Fruit fly (Drosophila melanogaster) S2 (cell line): ENCODE data around the gene Catsup.

Experiments
- CG8478 ChIP-seq: fragments of >200 bp; optimal IDR thresholded peaks from 2 replicates; lab custom pipeline; 2018
- CTCF ChIP-seq, 2 experiments: fragments of >200 bp; optimal IDR thresholded peaks; 2 replicates each; lab custom pipeline; 2018

The Catsup gene

dm6 chr2L:19041590-19041989 lies at the start of gene Catsup:
TSS of gene Catsup (plus strand) at chr2L:19041862.
- TF ChIP-seq CG8478 (lab: Kevin White, UChicago) (no peak), CTCF (optimal IDR thresholded peaks at IDR 0.05; lab: Kevin White, UChicago) (no peak)

- no peak for TF ChIP-seq CTCF (optimal IDR thresholded peaks at IDR 0.05; lab: Kevin White, UChicago)
- TF ChIP-seq CG8478 (lab: Kevin White, UChicago): no peak
These were observed 49.5 kb upstream of the Catsup start, which contains the start of gene CG46465 for dm6 chr2L:18992196-18992595. TSS of gene CG46465 (plus strand) at chr2L:18992496.

dm6 chr2L:18995660-18996417 lies 45.8 kb upstream of the Catsup start, which contains the start of gene CG10650:
TSS of gene CG10650 (minus strand) at chr2L:18995934.
- TF ChIP-seq CG8478 (lab: Kevin White, UChicago) (no peak), CTCF (optimal IDR thresholded peaks at IDR 0.05; lab: Kevin White, UChicago) (no peak)

dm6 chr2L:18997148-18997547 lies 44.5 kb upstream of the Catsup start, which contains the start of gene CG31792:
TSS of gene CG31792 (plus strand) at chr2L:18997448.
- TF ChIP-seq CG8478 (lab: Kevin White, UChicago): no peak
- no peak for TF ChIP-seq CTCF (optimal IDR thresholded peaks at IDR 0.05; lab: Kevin White, UChicago)

DNA sequence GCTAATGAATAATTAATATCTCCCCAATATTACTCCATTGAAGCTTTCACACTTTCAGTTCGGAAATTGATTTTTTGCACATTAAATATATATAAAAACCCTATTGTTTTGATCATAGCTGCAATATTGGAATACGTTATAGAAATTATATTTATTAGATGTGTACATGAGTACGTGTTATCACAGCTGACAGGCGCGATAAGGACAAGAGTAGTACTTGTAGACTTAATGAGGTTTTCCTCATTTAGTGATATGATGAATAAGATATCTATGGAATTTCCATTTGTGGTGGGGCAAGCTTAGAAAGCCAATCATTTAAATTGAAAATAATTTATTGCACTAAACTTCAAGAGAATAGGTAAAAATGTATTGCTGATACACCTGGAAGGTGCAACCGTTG lies 39.2 kb upstream of the Catsup start:
- TF ChIP-seq CG8478 (lab: Kevin White, UChicago) (no peak), CTCF (optimal IDR thresholded peaks at IDR 0.05; lab: Kevin White, UChicago) (no peak)

dm6 chr2L:19002959-19003371 lies 38.7 kb upstream of the Catsup start, which contains the start of gene CG31793:
TSS of gene CG31793 (plus strand) at chr2L:19003367.
- TF ChIP-seq CG8478 (lab: Kevin White, UChicago): no peak
- no peak for TF ChIP-seq CTCF (optimal IDR thresholded peaks at IDR 0.05; lab: Kevin White, UChicago)

DNA sequence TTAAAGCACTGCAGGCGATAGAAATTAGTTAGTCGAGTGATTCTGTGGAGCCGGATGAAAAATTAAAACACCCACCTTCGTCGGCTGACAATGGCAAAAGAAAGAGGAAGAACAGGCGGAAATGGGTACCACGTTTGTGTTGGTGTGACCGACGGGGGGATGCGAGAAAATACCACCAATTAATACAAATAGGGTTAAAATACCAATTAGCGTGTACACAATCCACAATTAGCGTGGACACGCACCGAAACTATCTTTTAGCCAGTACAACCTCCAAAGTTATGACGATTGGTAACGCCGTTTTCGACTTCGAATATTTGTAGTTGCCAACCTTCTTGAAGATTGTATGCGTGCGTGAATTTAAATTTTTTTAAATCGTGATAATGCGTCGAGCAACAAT lies 32.5 kb upstream of the Catsup start, which contains the start of gene RpL30:
RpL30 (minus strand) TSS at position 177 of the 400 bp plus-strand sequence.
- TF ChIP-seq CTCF (optimal IDR thresholded peaks at IDR 0.05; lab: Kevin White, UChicago) (peak; percentile 75 to 83), CG8478 (lab: Kevin White, UChicago) (no peak)

DNA sequence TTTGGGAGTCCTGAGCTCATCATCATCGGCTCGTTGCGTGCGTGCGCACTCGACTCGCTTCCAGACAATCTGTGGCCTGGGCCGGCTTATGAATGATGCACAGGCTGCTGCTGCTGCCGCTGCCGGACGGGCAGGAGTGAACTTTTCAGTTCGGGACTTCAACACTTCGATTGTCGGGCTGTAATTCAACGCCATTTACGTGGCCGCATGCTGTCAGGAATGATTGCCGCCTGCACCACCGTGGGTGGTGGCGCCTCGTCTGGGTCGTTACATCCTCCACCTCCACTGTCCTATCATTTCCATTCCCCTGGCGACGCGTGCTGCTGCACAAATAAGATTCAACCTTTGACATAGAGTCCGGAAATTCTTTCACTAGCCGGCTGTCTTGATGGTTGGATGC lies 31.6 kb upstream of the Catsup start:
- TF ChIP-seq CG8478 (lab: Kevin White, UChicago) (no peak), CTCF (optimal IDR thresholded peaks at IDR 0.05; lab: Kevin White, UChicago) (no peak)

DNA sequence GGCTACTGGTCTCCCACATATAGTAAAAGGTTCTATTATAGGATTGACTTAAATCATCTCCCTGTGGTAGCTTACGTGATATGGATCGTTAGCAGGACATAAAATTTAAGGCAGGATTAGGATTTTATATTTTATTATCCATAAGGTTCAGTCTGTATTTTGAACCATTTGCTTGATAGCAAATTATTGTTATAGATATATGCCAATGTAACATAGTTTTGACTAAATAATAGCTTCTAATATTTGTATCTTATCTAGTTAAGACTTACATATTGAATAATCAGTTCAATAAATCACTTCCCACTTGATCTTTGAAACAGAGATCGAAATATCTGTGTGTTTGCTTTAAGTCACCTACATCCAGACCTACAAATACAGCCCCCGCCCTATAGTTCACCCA lies 31.1 kb upstream of the Catsup start, which contains the start of gene robl37BC:
robl37BC (plus strand) TSS at position 301 of the 400 bp plus-strand sequence.
- TF ChIP-seq CTCF (optimal IDR thresholded peaks at IDR 0.05; lab: Kevin White, UChicago): no peak
- TF ChIP-seq CG8478 (lab: Kevin White, UChicago): no peak

DNA sequence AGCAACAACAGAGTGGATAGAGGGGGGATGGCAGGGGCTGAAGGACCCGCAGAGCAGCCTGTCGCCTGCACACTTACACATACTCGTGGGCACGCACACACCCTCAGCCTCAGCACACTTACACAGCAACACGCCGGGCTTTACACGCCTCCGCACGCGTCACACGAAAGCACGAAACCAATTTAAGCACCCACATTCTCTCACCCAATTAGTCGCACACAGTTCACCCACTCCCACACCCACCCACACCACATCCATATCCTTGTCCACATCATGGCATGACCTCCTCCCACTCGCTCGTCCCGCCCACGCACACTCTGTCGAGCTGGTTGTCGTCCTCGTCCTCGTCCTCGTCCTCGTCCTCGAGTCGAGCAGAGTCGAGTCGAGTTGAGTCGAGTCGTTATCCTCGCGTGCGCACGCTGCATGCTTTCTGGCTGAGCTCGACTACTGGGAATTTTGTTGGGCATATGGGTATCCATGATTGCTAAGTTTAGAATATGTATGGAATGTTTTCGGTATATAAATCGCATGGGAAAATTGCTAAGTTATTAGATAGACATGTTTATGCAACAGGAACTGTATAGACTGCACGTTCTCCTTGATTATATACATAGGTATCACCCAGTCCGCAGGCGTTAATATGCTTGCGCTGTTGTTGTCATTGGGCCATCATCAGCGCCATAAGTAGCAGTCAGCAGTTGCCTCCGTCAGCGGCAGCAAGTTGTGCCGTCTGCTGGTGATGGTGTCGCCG lies 29.6 kb upstream of the Catsup start:
- no peak for TF ChIP-seq CG8478 (lab: Kevin White, UChicago)
- no peak for TF ChIP-seq CTCF (optimal IDR thresholded peaks at IDR 0.05; lab: Kevin White, UChicago)

- TF ChIP-seq CG8478 (lab: Kevin White, UChicago): no peak
- no peak for TF ChIP-seq CTCF (optimal IDR thresholded peaks at IDR 0.05; lab: Kevin White, UChicago)
These were observed 28.8 kb upstream of the Catsup start for dm6 chr2L:19012776-19013328.

DNA sequence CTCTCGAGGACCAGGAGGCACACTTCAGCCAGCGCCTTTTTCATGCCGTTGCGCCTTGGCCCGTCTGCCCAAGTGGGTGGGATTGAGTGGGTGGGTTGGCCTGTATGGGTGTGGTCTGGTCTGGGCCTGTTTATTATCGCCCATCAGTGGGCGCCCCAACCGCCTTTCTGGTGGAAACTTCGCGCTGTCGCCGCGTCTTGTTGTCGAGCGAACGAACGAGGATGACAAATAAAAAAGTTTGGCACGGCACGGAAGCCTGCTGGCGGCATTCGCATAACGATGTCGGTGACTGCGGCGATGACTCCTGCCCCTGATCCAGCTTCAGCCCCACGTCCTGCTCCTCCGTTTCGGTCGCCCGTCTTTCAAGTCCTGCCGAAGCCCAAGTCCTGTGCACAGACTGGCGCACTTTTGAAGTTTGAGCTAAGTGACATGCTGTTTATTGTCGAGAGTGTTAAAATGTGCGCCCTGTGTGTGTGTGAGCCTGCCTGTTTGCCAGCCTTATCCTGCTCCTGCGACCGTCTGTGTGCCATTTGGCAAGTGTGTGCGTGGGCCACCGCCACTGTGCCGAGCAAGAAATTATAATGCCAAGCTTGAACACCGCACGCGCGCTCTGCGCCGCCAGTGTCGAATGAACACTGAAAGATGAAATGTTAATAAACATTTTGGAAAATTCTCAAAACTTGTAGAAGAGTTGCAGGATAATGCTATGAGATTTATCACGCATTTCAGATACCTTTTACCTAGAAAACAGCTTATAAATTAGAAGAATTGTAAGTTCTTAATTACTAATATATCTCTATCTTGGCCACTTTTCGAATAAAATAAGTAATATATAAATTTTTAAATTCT lies 27.4 kb upstream of the Catsup start:
- TF ChIP-seq CTCF (optimal IDR thresholded peaks at IDR 0.05; lab: Kevin White, UChicago) (no peak), CG8478 (lab: Kevin White, UChicago) (no peak)

- no peak for TF ChIP-seq CG8478 (lab: Kevin White, UChicago)
These were observed 26.7 kb upstream of the Catsup start for dm6 chr2L:19014881-19015366.

dm6 chr2L:19015628-19016027 lies 26.0 kb upstream of the Catsup start:
- TF ChIP-seq CTCF (optimal IDR thresholded peaks at IDR 0.05; lab: Kevin White, UChicago): no peak
- TF ChIP-seq CG8478 (lab: Kevin White, UChicago): no peak
